Worm (Caenorhabditis elegans) whole organism, early embryonic: ENCODE measurements around the gene F54D5.9.

ENCODE experiments used
- F13C5.2 ChIP-seq: sonication (generic microtip); optimal IDR thresholded peaks from 2 replicates; lab custom pipeline; 2017; ENCODE audit warnings: mild to moderate bottlenecking, missing genetic modification characterization, inconsistent platforms, missing compliant biosample characterization
- aly-1 ChIP-seq: sonication (generic microtip); optimal IDR thresholded peaks from 2 replicates; lab custom pipeline; 2016; ENCODE audit warnings: missing genetic modification characterization, missing compliant biosample characterization
- ama-1 ChIP-seq: fragments of 150-350 bp; optimal IDR thresholded peaks from 2 replicates; lab custom pipeline; 2014
- ets-7 ChIP-seq: sonication (generic microtip); optimal IDR thresholded peaks from 2 replicates; lab custom pipeline; 2016; ENCODE audit warnings: missing genotype, missing genetic modification characterization, missing compliant biosample characterization
- flt-1 ChIP-seq: fragments of 200-800 bp; sonication (Bioruptor generic); IDR thresholded peaks from 2 replicates; pipeline ENCODE4 v1.3.6; 2022; ENCODE audit warnings: missing genetic modification characterization, missing compliant biosample characterization
- hmbx-1 ChIP-seq: sonication (generic microtip); optimal IDR thresholded peaks from 2 replicates; lab custom pipeline; 2016; ENCODE audit warnings: mild to moderate bottlenecking, missing genetic modification characterization, missing compliant biosample characterization
- pes-1 ChIP-seq: fragments of 200-800 bp; sonication (Bioruptor generic); IDR thresholded peaks from 2 replicates; pipeline ENCODE4 v1.3.6; 2022; ENCODE audit warnings: missing genetic modification reagents, missing genetic modification characterization, missing compliant biosample characterization
- scrt-1 ChIP-seq: fragments of 200-800 bp; sonication (Bioruptor generic); IDR thresholded peaks from 2 replicates; pipeline ENCODE4 v1.3.6; 2022; ENCODE audit warnings: missing genetic modification characterization, missing compliant biosample characterization
- tra-4 ChIP-seq: sonication (generic microtip); optimal IDR thresholded peaks from 2 replicates; lab custom pipeline; 2017; ENCODE audit warnings: missing genetic modification characterization, missing compliant biosample characterization

F54D5.9 gene

ce11 chrII:11492843-11493242 lies 51.8 kb downstream of the F54D5.9 start, which contains the start of gene hacl-1:
TSS of gene hacl-1 (minus strand) at chrII:11492963.
- TF ChIP-seq pes-1 (GFP tag; lab: Robert Waterston, UW), result no peak
- TF ChIP-seq ets-7 (tag; lab: Kevin White, UChicago), result no peak
- no peak for TF ChIP-seq F13C5.2 (tag; lab: Kevin White, UChicago)
- no peak for TF ChIP-seq tra-4 (tag; lab: Kevin White, UChicago)
- TF ChIP-seq hmbx-1, result no peak
- no peak for TF ChIP-seq ama-1 (lab: Kevin White, UChicago)
- no peak for TF ChIP-seq aly-1 (tag; lab: Kevin White, UChicago)
- no peak for TF ChIP-seq scrt-1 (GFP tag; lab: Robert Waterston, UW)
- TF ChIP-seq flt-1 (GFP tag; lab: Robert Waterston, UW), result no peak
